Fruit fly (Drosophila melanogaster) Kc167 (cell line): ENCODE data around the gene CSN8.

Experiments
- Myc ChIP-seq: fragments of >200 bp; optimal IDR thresholded peaks from 2 replicates; lab custom pipeline; 2017; ENCODE audit warnings: missing external identifiers
- Sin3A ChIP-seq: fragments of >200 bp; optimal IDR thresholded peaks from 2 replicates; lab custom pipeline; 2018; ENCODE audit warnings: missing external identifiers
- h ChIP-seq: fragments of >200 bp; optimal IDR thresholded peaks from 3 replicates; lab custom pipeline; 2018; ENCODE audit warnings: missing external identifiers
- insv ChIP-seq: fragments of >200 bp; optimal IDR thresholded peaks from 3 replicates; lab custom pipeline; 2018; ENCODE audit warnings: missing external identifiers
- ttk ChIP-seq: sonication (Bioruptor generic); optimal IDR thresholded peaks from 2 replicates; lab custom pipeline; 2017; ENCODE audit warnings: missing external identifiers

dm6 chr2L:8381508-8382036 is 16.9 kb downstream of the CSN8 start, which contains the start of gene AlaRS:
- TF ChIP-seq ttk (no peak), Sin3A (lab: Kevin White, UChicago) (no peak), insv (lab: Kevin White, UChicago) (no peak), Myc (lab: Kevin White, UChicago) (no peak), h (lab: Kevin White, UChicago) (no peak)
